Fruit fly (Drosophila melanogaster) whole organism, adult: ENCODE results near the gene CG3868.

ENCODE experiments used
- CG12768 ChIP-seq: fragments of 200-800 bp; sonication (Bioruptor generic); optimal IDR thresholded peaks from 2 replicates; lab custom pipeline; 2017; ENCODE audit warnings: missing biosample characterization, missing genetic modification characterization, mild to moderate bottlenecking, moderate library complexity, missing genetic modification reagents
- CG1620 ChIP-seq: fragments of 200-800 bp; sonication (Bioruptor generic); optimal IDR thresholded peaks from 2 replicates; lab custom pipeline; 2016; ENCODE audit warnings: missing biosample characterization, missing genetic modification characterization
- CG33017 ChIP-seq: fragments of 200-800 bp; sonication (Bioruptor generic); optimal IDR thresholded peaks from 2 replicates; lab custom pipeline; 2018; ENCODE audit warnings: missing biosample characterization, mild to moderate bottlenecking, missing genetic modification characterization, moderate library complexity
- CG5204 ChIP-seq: fragments of 200-800 bp; sonication (Bioruptor generic); optimal IDR thresholded peaks from 2 replicates; lab custom pipeline; 2016; ENCODE audit warnings: missing biosample characterization, missing genetic modification characterization
- CG7045 ChIP-seq: fragments of 200-800 bp; sonication (Bioruptor generic); optimal IDR thresholded peaks from 2 replicates; lab custom pipeline; 2017; ENCODE audit warnings: missing biosample characterization, mild to moderate bottlenecking, missing genetic modification characterization
- Clk ChIP-seq: fragments of 200-800 bp; sonication (Bioruptor generic); optimal IDR thresholded peaks from 2 replicates; lab custom pipeline; 2017; ENCODE audit warnings: missing biosample characterization, missing genetic modification characterization
- Mnt ChIP-seq: fragments of 200-800 bp; sonication (Bioruptor generic); optimal IDR thresholded peaks from 2 replicates; lab custom pipeline; 2016; ENCODE audit warnings: missing biosample characterization, mild to moderate bottlenecking, missing genetic modification characterization
- bab1 ChIP-seq: fragments of 200-800 bp; sonication (Bioruptor generic); optimal IDR thresholded peaks from 3 replicates; lab custom pipeline; 2019; ENCODE audit warnings: missing biosample characterization, mild to moderate bottlenecking, missing genetic modification characterization, moderate library complexity
- kay ChIP-seq: fragments of 200-800 bp; sonication (Bioruptor generic); peaks from one replicate; lab custom pipeline; 2016; ENCODE audit warnings: missing biosample characterization, missing genetic modification characterization, borderline replicate concordance
- tj ChIP-seq: fragments of 200-800 bp; sonication (Bioruptor generic); optimal IDR thresholded peaks from 3 replicates; lab custom pipeline; 2017; ENCODE audit warnings: missing biosample characterization, mild to moderate bottlenecking, missing genetic modification characterization, moderate library complexity
- toe ChIP-seq: fragments of 200-800 bp; sonication (Bioruptor generic); optimal IDR thresholded peaks from 2 replicates; lab custom pipeline; 2016; ENCODE audit warnings: missing biosample characterization, missing genetic modification characterization

DNA sequence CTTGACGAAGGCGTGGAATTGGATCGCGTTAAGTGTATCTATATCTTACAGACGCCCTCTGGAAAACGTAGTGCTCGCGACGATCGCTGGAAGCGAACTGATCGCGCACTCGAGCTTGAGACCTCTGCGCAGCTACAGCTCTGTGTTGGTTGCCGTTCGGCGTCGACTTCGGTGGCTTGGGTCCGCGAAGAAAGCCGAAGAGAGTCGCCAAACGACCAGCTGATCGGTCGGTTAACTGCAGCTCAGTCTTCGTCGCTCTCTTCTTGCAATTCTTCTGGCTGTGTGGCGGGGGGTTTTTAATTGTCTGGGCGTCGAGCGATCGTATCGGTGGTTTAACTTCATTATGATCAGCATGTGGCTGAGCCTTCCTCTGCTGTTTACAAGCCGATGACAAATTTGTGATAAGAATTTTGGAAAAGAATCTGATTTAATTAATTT lies 24.8 kb upstream of the CG3868 start:
- TF ChIP-seq tj (GFP tag; lab: Kevin White, UChicago) (peak; percentile 75), kay (GFP tag; lab: Kevin White, UChicago) (peak; percentile 30), toe (peak; percentile 23), bab1 (GFP tag; lab: Kevin White, UChicago) (peak; percentile 65), CG12768 (GFP tag; lab: Kevin White, UChicago) (peak; percentile 69), Clk (GFP tag; lab: Kevin White, UChicago) (peak; percentile 14), CG5204 (GFP tag; lab: Kevin White, UChicago) (no peak), CG1620 (GFP tag; lab: Kevin White, UChicago) (peak; percentile 16), CG7045 (no peak), Mnt (GFP tag; lab: Kevin White, UChicago) (peak; percentile 69), CG33017 (peak; percentile 15)
